Worm (Caenorhabditis elegans): ENCODE results near the gene ceh-49.

The ceh-49 gene

DNA sequence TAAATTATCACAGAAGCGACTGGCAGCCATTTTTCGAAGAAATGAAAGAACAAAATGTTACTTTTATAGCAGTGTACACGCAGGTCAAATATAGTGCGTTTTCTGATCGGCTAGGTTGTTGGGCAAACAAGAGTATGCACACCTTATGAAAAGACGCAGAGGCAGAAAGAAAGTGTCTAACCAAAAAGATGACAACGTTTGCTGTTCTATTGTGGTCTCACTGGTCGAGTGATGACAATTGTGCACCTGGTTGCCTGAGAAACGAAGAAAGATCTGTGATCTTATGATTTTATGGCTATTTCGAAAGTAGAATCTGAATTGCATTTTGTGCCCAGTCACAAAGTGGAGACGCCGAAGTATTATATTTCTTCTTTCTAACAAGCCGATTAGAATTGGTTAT is 9.5 kb downstream of the ceh-49 start, which contains the start of gene F17A9.4:
Gene F17A9.4, minus strand, starts transcription at position 97 of the 400 bp plus-strand sequence.
- TF ChIP-seq attf-3 (GFP tag; conservative IDR thresholded peaks at IDR 0.05) (no peak), cebp-1 (GFP tag; IDR thresholded peaks at IDR 0.05) (no peak), cebp-1 (tag; optimal IDR thresholded peaks at IDR 0.05) (peak; percentile 69), ztf-25 (GFP tag; IDR thresholded peaks at IDR 0.05) (no peak), hsf-1 (GFP tag; IDR thresholded peaks at IDR 0.05) (no peak), mcd-1 (GFP tag; IDR thresholded peaks at IDR 0.05) (no peak), rec-8 (tag; optimal IDR thresholded peaks at IDR 0.05) (no peak), lag-1 (GFP tag; IDR thresholded peaks at IDR 0.05) (no peak), akir-1 (GFP tag; optimal IDR thresholded peaks at IDR 0.05) (no peak), ama-1 (optimal IDR thresholded peaks at IDR 0.05) (no peak), ama-1 (GFP tag; optimal IDR thresholded peaks at IDR 0.05) (no peak), unc-130 (GFP tag; optimal IDR thresholded peaks at IDR 0.05) (no peak), nfya-1 (tag; optimal IDR thresholded peaks at IDR 0.05; ENCODE audit: borderline replicate concordance, insufficient read depth) (no peak), C17E4.6 (GFP tag; IDR thresholded peaks at IDR 0.05) (no peak), dox-1 (GFP tag; IDR thresholded peaks at IDR 0.05) (peak; percentile 38; the same call in 1 of the 2 replicates), nhr-27 (tag; optimal IDR thresholded peaks at IDR 0.05) (no peak), egl-18 (GFP tag; IDR thresholded peaks at IDR 0.05) (no peak), snpc-4 (GFP tag; optimal IDR thresholded peaks at IDR 0.05) (no peak), snpc-4 (tag; optimal IDR thresholded peaks at IDR 0.05) (no peak), F10E7.11 (tag; optimal IDR thresholded peaks at IDR 0.05) (no peak), attf-5 (GFP tag; optimal IDR thresholded peaks at IDR 0.05) (peak; percentile 41), atf-7 (tag; optimal IDR thresholded peaks at IDR 0.05) (peak; percentile 52), ztf-18 (tag; optimal IDR thresholded peaks at IDR 0.05) (no peak), somi-1 (GFP tag; optimal IDR thresholded peaks at IDR 0.05) (no peak), mes-4 (tag; optimal IDR thresholded peaks at IDR 0.05) (no peak), gei-17 (GFP tag; optimal IDR thresholded peaks at IDR 0.05) (no peak), hrde-1 (tag; optimal IDR thresholded peaks at IDR 0.05; ENCODE audit: borderline replicate concordance) (no peak), let-526 (GFP tag; IDR thresholded peaks at IDR 0.05) (no peak), hmg-1.2 (GFP tag; IDR thresholded peaks at IDR 0.05) (peak; percentile 24; the same call in 1 of the 2 replicates), K11D2.4 (GFP tag; IDR thresholded peaks at IDR 0.05) (no peak), tbp1 (GFP tag; optimal IDR thresholded peaks at IDR 0.05) (peak; percentile 38), ekl-4 (GFP tag; IDR thresholded peaks at IDR 0.05) (0 out of 2 replicates have a peak, but pooled peaks have one; percentile 14), ztf-26 (tag; optimal IDR thresholded peaks at IDR 0.05) (no peak), ztf-28 (GFP tag; IDR thresholded peaks at IDR 0.05) (no peak), nfyb-1 (GFP tag; IDR thresholded peaks at IDR 0.05) (peak; percentile 64), nhr-80 (tag; optimal IDR thresholded peaks at IDR 0.05) (peak; percentile 83), B0336.3 (GFP tag; IDR thresholded peaks at IDR 0.05) (peak; percentile 26; the same call in 1 of the 2 replicates), snpc-1.3 (tag; optimal IDR thresholded peaks at IDR 0.05; ENCODE audit: insufficient read depth) (no peak), bed-2 (GFP tag; IDR thresholded peaks at IDR 0.05) (no peak), F37B4.10 (GFP tag; IDR thresholded peaks at IDR 0.05) (no peak), unc-62 (GFP tag; optimal IDR thresholded peaks at IDR 0.05) (no peak), aptf-2 (GFP tag; conservative IDR thresholded peaks at IDR 0.05) (no peak), efl-1 (GFP tag; optimal IDR thresholded peaks at IDR 0.05) (no peak), xnd-1 (tag; optimal IDR thresholded peaks at IDR 0.05) (no peak), tlf-1 (GFP tag; optimal IDR thresholded peaks at IDR 0.05) (no peak), rcor-1 (GFP tag; IDR thresholded peaks at IDR 0.05) (0 out of 2 replicates have a peak, but pooled peaks have one; percentile 10), lin-40 (tag; optimal IDR thresholded peaks at IDR 0.05) (peak; percentile 13)
